Worm (Caenorhabditis elegans): ENCODE measurements around the gene F49F1.18.

ce11 chrIV:4096940-4097339, 43.2 kb downstream of the F49F1.18 start:
- TF ChIP-seq nhr-90 (tag; optimal IDR thresholded peaks at IDR 0.05), result no peak
- no peak for TF ChIP-seq snpc-4 (GFP tag; optimal IDR thresholded peaks at IDR 0.05)
- TF ChIP-seq snpc-4 (tag; optimal IDR thresholded peaks at IDR 0.05), result no peak
- no peak for TF ChIP-seq F10E7.11 (tag; optimal IDR thresholded peaks at IDR 0.05)
- TF ChIP-seq C17E4.6 (GFP tag; IDR thresholded peaks at IDR 0.05), result no peak
- TF ChIP-seq ama-1 (optimal IDR thresholded peaks at IDR 0.05), result no peak
- TF ChIP-seq ama-1 (GFP tag; optimal IDR thresholded peaks at IDR 0.05), result no peak
- TF ChIP-seq ztf-26 (tag; optimal IDR thresholded peaks at IDR 0.05), result no peak
- no peak for TF ChIP-seq unc-62 (GFP tag; optimal IDR thresholded peaks at IDR 0.05)
- TF ChIP-seq ztf-3 (GFP tag; optimal IDR thresholded peaks at IDR 0.05), result no peak
